Worm (Caenorhabditis elegans): ENCODE measurements around the gene C26B2.2.

Gene C26B2.2

ce11 chrIV:8009374-8009773, 12.5 kb downstream of the C26B2.2 start:
- TF ChIP-seq unc-62 (GFP tag; optimal IDR thresholded peaks at IDR 0.05 in 1 of 2) (peak in 1 of 2 experiments; percentile 47), unc-62 (tag; optimal IDR thresholded peaks at IDR 0.05) (no peak), zfp-2 (tag; optimal IDR thresholded peaks at IDR 0.05) (no peak), nhr-6 (tag; optimal IDR thresholded peaks at IDR 0.05) (no peak), hmg-1.1 (GFP tag; IDR thresholded peaks at IDR 0.05) (no peak), spr-1 (tag; optimal IDR thresholded peaks at IDR 0.05) (no peak), sdz-12 (GFP tag; optimal IDR thresholded peaks at IDR 0.05) (no peak), nhr-237 (tag; optimal IDR thresholded peaks at IDR 0.05) (no peak), lsy-2 (tag; optimal IDR thresholded peaks at IDR 0.05) (no peak), lin-39 (tag; optimal IDR thresholded peaks at IDR 0.05) (no peak), hlh-30 (tag; optimal IDR thresholded peaks at IDR 0.05; ENCODE audit: insufficient read depth) (no peak), pha-4 (GFP tag; IDR thresholded peaks at IDR 0.05) (no peak), pha-4 (tag; optimal IDR thresholded peaks at IDR 0.05) (no peak), nhr-28 (tag; optimal IDR thresholded peaks at IDR 0.05) (no peak), tra-1 (GFP tag; IDR thresholded peaks at IDR 0.05) (no peak), aly-2 (tag; optimal IDR thresholded peaks at IDR 0.05) (no peak), mxl-3 (GFP tag; optimal IDR thresholded peaks at IDR 0.05) (peak; percentile 49), lir-3 (tag; optimal IDR thresholded peaks at IDR 0.05) (no peak), gei-8 (GFP tag; optimal IDR thresholded peaks at IDR 0.05) (no peak), R02D3.7 (tag; optimal IDR thresholded peaks at IDR 0.05) (no peak), ceh-44 (GFP tag; IDR thresholded peaks at IDR 0.05) (no peak), ztf-11 (tag; optimal IDR thresholded peaks at IDR 0.05) (no peak), ceh-28 (tag; optimal IDR thresholded peaks at IDR 0.05) (no peak), nhr-77 (tag; optimal IDR thresholded peaks at IDR 0.05) (no peak), rbr-2 (tag; optimal IDR thresholded peaks at IDR 0.05) (no peak), saeg-2 (GFP tag; IDR thresholded peaks at IDR 0.05) (no peak), aha-1 (tag) (peak; percentile 88), dmd-6 (GFP tag; IDR thresholded peaks at IDR 0.05) (no peak), zip-2 (tag; optimal IDR thresholded peaks at IDR 0.05) (no peak), lin-15B (tag; optimal IDR thresholded peaks at IDR 0.05) (no peak), duxl-1 (tag; optimal IDR thresholded peaks at IDR 0.05; ENCODE audit: poor library complexity) (no peak), madf-5 (GFP tag; IDR thresholded peaks at IDR 0.05) (0 out of 4 replicates have a peak, but pooled peaks of 1 of the 2 experiments have one; percentile 4), mdl-1 (tag; optimal IDR thresholded peaks at IDR 0.05) (peak in 1 of 2 experiments; percentile 14), mxl-2 (GFP tag; conservative IDR thresholded peaks at IDR 0.05) (no peak), Y5F2A.4 (GFP tag; optimal IDR thresholded peaks at IDR 0.05) (no peak), lin-29 (GFP tag; IDR thresholded peaks at IDR 0.05) (no peak)

ce11 chrIV:8008137-8008536, 13.8 kb downstream of the C26B2.2 start:
- TF ChIP-seq cey-2 (tag; optimal IDR thresholded peaks at IDR 0.05; ENCODE audit: borderline replicate concordance, insufficient read depth): no peak
- TF ChIP-seq daf-16 (GFP tag; optimal IDR thresholded peaks at IDR 0.05): no peak
- TF ChIP-seq daf-16 (tag; optimal IDR thresholded peaks at IDR 0.05): no peak
- TF ChIP-seq F44E2.7 (GFP tag; IDR thresholded peaks at IDR 0.05): no peak
- no peak for TF ChIP-seq unc-130 (GFP tag; optimal IDR thresholded peaks at IDR 0.05)
- no peak for TF ChIP-seq nhr-41 (GFP tag; IDR thresholded peaks at IDR 0.05)
- TF ChIP-seq unc-62 (GFP tag; optimal IDR thresholded peaks at IDR 0.05 in 1 of 2): peak in 1 of 2 experiments; percentile 93
- no peak for TF ChIP-seq unc-62 (tag; optimal IDR thresholded peaks at IDR 0.05)
- TF ChIP-seq unc-39 (tag; optimal IDR thresholded peaks at IDR 0.05): no peak
- no peak for TF ChIP-seq lin-38 (GFP tag; IDR thresholded peaks at IDR 0.05)
- peak; percentile 10 for TF ChIP-seq mxl-3 (GFP tag; optimal IDR thresholded peaks at IDR 0.05)
